In the genomic region with DNA sequence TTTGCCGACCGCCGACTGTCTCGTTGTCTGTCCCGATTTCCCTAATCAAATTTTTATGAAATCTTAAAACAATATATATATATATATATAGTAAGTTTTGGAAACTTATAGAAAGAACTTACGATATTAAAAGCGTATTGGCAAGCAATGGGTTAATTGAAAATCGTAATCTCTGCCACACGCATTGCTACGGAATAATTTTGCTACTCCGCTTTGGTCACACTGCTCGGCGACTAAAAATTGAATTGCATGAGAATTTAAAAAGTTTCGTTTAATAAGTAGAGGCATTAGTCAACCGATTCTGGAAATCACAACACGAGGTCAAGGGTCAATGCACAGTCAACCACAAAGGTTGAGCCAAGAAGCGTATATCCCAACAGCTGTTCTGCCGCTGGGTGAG, we compare ENCODE assay signal across 1 fruit fly cellular context.
TF ChIP-seq lines count a peak whose summit lies in the region.

A gene (plus strand): TSS at position 182 of the 400 bp plus-strand sequence.

TF ChIP-seq in whole organism, embryonic, 481 proteins besides CTCF, POLR2A, EP300 and RAD21 (continued from another document):
- peak; percentile 55; the same call in 1 of the 2 replicates for TF ChIP-seq CG32532 (GFP tag; IDR thresholded peaks at IDR 0.05; lab: Robert Waterston, UW)
- TF ChIP-seq CG9797 (GFP tag; optimal IDR thresholded peaks at IDR 0.05; lab: Kevin White, UChicago) = peak; percentile 48
- TF ChIP-seq phol (tag; optimal IDR thresholded peaks at IDR 0.05; lab: Kevin White, UChicago) = no peak
- no peak for TF ChIP-seq pb (GFP tag; optimal IDR thresholded peaks at IDR 0.05; lab: Kevin White, UChicago)
- no peak for TF ChIP-seq CG3281 (GFP tag; optimal IDR thresholded peaks at IDR 0.05; lab: Kevin White, UChicago)
- TF ChIP-seq jumu (GFP tag; optimal IDR thresholded peaks at IDR 0.05; lab: Kevin White, UChicago) = no peak
- TF ChIP-seq CG8281 (tag; optimal IDR thresholded peaks at IDR 0.05; lab: Kevin White, UChicago) = no peak
- TF ChIP-seq bsh (GFP tag; optimal IDR thresholded peaks at IDR 0.05; lab: Kevin White, UChicago) = peak in 1 of 2 experiments; percentile 14
- no peak for TF ChIP-seq CG30403 (GFP tag; optimal IDR thresholded peaks at IDR 0.05; lab: Kevin White, UChicago)
- no peak for TF ChIP-seq ro (GFP tag; IDR thresholded peaks at IDR 0.05; lab: Robert Waterston, UW)
- TF ChIP-seq Jarid2 (GFP tag; optimal IDR thresholded peaks at IDR 0.05; lab: Kevin White, UChicago) = no peak
- TF ChIP-seq p53 (GFP tag; optimal IDR thresholded peaks at IDR 0.05; lab: Kevin White, UChicago) = no peak
- 0 out of 3 replicates have a peak, but pooled peaks have one; percentile 38 for TF ChIP-seq ci (GFP tag; IDR thresholded peaks at IDR 0.05; lab: Robert Waterston, UW)
- no peak for TF ChIP-seq CG11695 (GFP tag; IDR thresholded peaks at IDR 0.05; lab: Robert Waterston, UW)
- TF ChIP-seq CG6175 (GFP tag; IDR thresholded peaks at IDR 0.05; lab: Robert Waterston, UW) = no peak
- peak; percentile 7 for TF ChIP-seq Sox102F (GFP tag; optimal IDR thresholded peaks at IDR 0.05; lab: Kevin White, UChicago)
- TF ChIP-seq NfI (GFP tag; optimal IDR thresholded peaks at IDR 0.05; lab: Kevin White, UChicago) = peak; percentile 25
- no peak for TF ChIP-seq Hey (tag; optimal IDR thresholded peaks at IDR 0.05; lab: Kevin White, UChicago)
- no peak for TF ChIP-seq CG9437 (GFP tag; optimal IDR thresholded peaks at IDR 0.05; lab: Kevin White, UChicago)
- TF ChIP-seq Mrtf (GFP tag; IDR thresholded peaks at IDR 0.05; lab: Robert Waterston, UW) = no peak
- no peak for TF ChIP-seq pan (optimal IDR thresholded peaks at IDR 0.05; lab: Kevin White, UChicago)
- peak in 1 of 2 experiments; percentile 41 for TF ChIP-seq pan (GFP tag; optimal IDR thresholded peaks at IDR 0.05 in 1 of 2, IDR thresholded peaks at IDR 0.05 in 1 of 2)
